Fruit fly (Drosophila melanogaster) whole organism, prepupa: Measurements from ENCODE around the gene Tudor-SN.

Experiments used
- Blimp-1 ChIP-seq: fragments of 200-800 bp; sonication (Bioruptor generic); optimal IDR thresholded peaks from 3 replicates; lab custom pipeline; 2017; ENCODE audit warnings: missing biosample characterization, missing genetic modification characterization, mild to moderate bottlenecking, moderate library complexity, missing genetic modification reagents
- CG10631 ChIP-seq: fragments of 200-800 bp; sonication (Bioruptor generic); optimal IDR thresholded peaks from 2 replicates; lab custom pipeline; 2016; ENCODE audit warnings: missing biosample characterization, missing genetic modification characterization
- CG10669 ChIP-seq: fragments of 200-800 bp; sonication (Bioruptor generic); optimal IDR thresholded peaks from 3 replicates; lab custom pipeline; 2018; ENCODE audit warnings: missing biosample characterization, mild to moderate bottlenecking, missing genetic modification characterization, moderate library complexity
- CG11294 ChIP-seq: fragments of 200-800 bp; sonication (Bioruptor generic); IDR thresholded peaks from 2 replicates; pipeline ENCODE4 v1.3.6; 2022; ENCODE audit warnings: missing biosample characterization, missing genetic modification characterization
- CG11902 ChIP-seq: fragments of 200-800 bp; sonication (Bioruptor generic); optimal IDR thresholded peaks from 3 replicates; lab custom pipeline; 2016; ENCODE audit warnings: missing biosample characterization, missing genetic modification characterization
- CG15336 ChIP-seq: fragments of 200-800 bp; sonication (Bioruptor generic); IDR thresholded peaks from 2 replicates; pipeline ENCODE4 v1.3.6; 2022; ENCODE audit warnings: missing biosample characterization, missing genetic modification characterization
- CG1621 ChIP-seq: fragments of 200-800 bp; sonication (Bioruptor generic); optimal IDR thresholded peaks from 3 replicates; lab custom pipeline; 2018; ENCODE audit warnings: missing biosample characterization, mild to moderate bottlenecking, missing genetic modification characterization
- CG31627 ChIP-seq: fragments of 200-800 bp; sonication (Bioruptor generic); optimal IDR thresholded peaks from 3 replicates; lab custom pipeline; 2016; ENCODE audit warnings: missing biosample characterization, missing genetic modification characterization
- CG32006 ChIP-seq: fragments of 200-800 bp; sonication (Bioruptor generic); optimal IDR thresholded peaks from 3 replicates; lab custom pipeline; 2017; ENCODE audit warnings: missing biosample characterization, mild to moderate bottlenecking, missing genetic modification characterization
- CG34406 ChIP-seq: fragments of 200-800 bp; sonication (Bioruptor generic); optimal IDR thresholded peaks from 3 replicates; lab custom pipeline; 2016; ENCODE audit warnings: missing biosample characterization, missing genetic modification characterization
- CG3919 ChIP-seq: fragments of 200-800 bp; sonication (Bioruptor generic); optimal IDR thresholded peaks from 3 replicates; lab custom pipeline; 2016; ENCODE audit warnings: missing biosample characterization, missing genetic modification characterization
- CG4318 ChIP-seq: fragments of 200-800 bp; sonication (Bioruptor generic); optimal IDR thresholded peaks from 3 replicates; lab custom pipeline; 2017; ENCODE audit warnings: missing biosample characterization, mild to moderate bottlenecking, missing genetic modification characterization
- CG6276 ChIP-seq: fragments of 200-800 bp; sonication (Bioruptor generic); optimal IDR thresholded peaks from 2 replicates; lab custom pipeline; 2017; ENCODE audit warnings: missing biosample characterization, mild to moderate bottlenecking, missing genetic modification characterization
- CG6792 ChIP-seq: fragments of 200-800 bp; sonication (Bioruptor generic); optimal IDR thresholded peaks from 3 replicates; lab custom pipeline; 2016; ENCODE audit warnings: missing biosample characterization, missing genetic modification characterization
- CG6808 ChIP-seq: fragments of 200-800 bp; sonication (Bioruptor generic); optimal IDR thresholded peaks from 3 replicates; lab custom pipeline; 2017; ENCODE audit warnings: missing biosample characterization, missing genetic modification characterization, mild to moderate bottlenecking, moderate library complexity, missing genetic modification reagents
- CG8119 ChIP-seq: fragments of 200-800 bp; sonication (Bioruptor generic); IDR thresholded peaks from 3 replicates; pipeline ENCODE4 v1.3.6; 2022; ENCODE audit warnings: missing biosample characterization, missing genetic modification characterization
- CG8632 ChIP-seq: fragments of 200-800 bp; sonication (Bioruptor generic); optimal IDR thresholded peaks from 3 replicates; lab custom pipeline; 2016; ENCODE audit warnings: missing biosample characterization, missing genetic modification characterization
- Eip78C ChIP-seq: fragments of 200-800 bp; sonication (Bioruptor generic); peaks from one replicate; lab custom pipeline; 2016; ENCODE audit warnings: missing biosample characterization, missing genetic modification characterization
- Ets21C ChIP-seq: fragments of 200-800 bp; sonication (Bioruptor generic); optimal IDR thresholded peaks from 3 replicates; lab custom pipeline; 2016; ENCODE audit warnings: missing biosample characterization, missing genetic modification characterization
- Hr38 ChIP-seq: sonication (Bioruptor generic); optimal IDR thresholded peaks from 2 replicates; lab custom pipeline; 2016; ENCODE audit warnings: missing biosample characterization, missing genetic modification characterization
- Hr39 ChIP-seq: fragments of 200-800 bp; sonication (Bioruptor generic); optimal IDR thresholded peaks from 2 replicates; lab custom pipeline; 2016; ENCODE audit warnings: missing biosample characterization, missing genetic modification characterization
- OdsH ChIP-seq: fragments of 200-800 bp; sonication (Bioruptor generic); optimal IDR thresholded peaks from 3 replicates; lab custom pipeline; 2016; ENCODE audit warnings: missing biosample characterization, missing genetic modification characterization
- Smox ChIP-seq: fragments of 200-800 bp; sonication (Bioruptor generic); optimal IDR thresholded peaks from 3 replicates; lab custom pipeline; 2016; ENCODE audit warnings: missing biosample characterization, missing genetic modification characterization
- Sox102F ChIP-seq: fragments of 200-800 bp; sonication (Bioruptor generic); optimal IDR thresholded peaks from 2 replicates; lab custom pipeline; 2016; ENCODE audit warnings: missing biosample characterization, mild to moderate bottlenecking, missing genetic modification characterization
- Sox14 ChIP-seq: fragments of 200-800 bp; sonication (Bioruptor generic); optimal IDR thresholded peaks from 3 replicates; lab custom pipeline; 2016; ENCODE audit warnings: missing biosample characterization, missing genetic modification characterization
- acj6 ChIP-seq: fragments of 200-800 bp; sonication (Bioruptor generic); optimal IDR thresholded peaks from 3 replicates; lab custom pipeline; 2016; ENCODE audit warnings: missing biosample characterization, missing genetic modification characterization
- cyc ChIP-seq: fragments of 200-800 bp; sonication (Bioruptor generic); optimal IDR thresholded peaks from 3 replicates; lab custom pipeline; 2016; ENCODE audit warnings: missing biosample characterization, missing genetic modification characterization
- dac ChIP-seq: fragments of 200-800 bp; sonication (Bioruptor generic); optimal IDR thresholded peaks from 2 replicates; lab custom pipeline; 2017; ENCODE audit warnings: missing biosample characterization, mild to moderate bottlenecking, missing genetic modification characterization
- dsx ChIP-seq: fragments of 200-800 bp; optimal IDR thresholded peaks from 3 replicates; lab custom pipeline; 2019; ENCODE audit warnings: missing biosample characterization, mild to moderate bottlenecking, missing genetic modification characterization, moderate library complexity; ENCODE audit not compliant: poor library complexity, severe bottlenecking
- fd85E ChIP-seq: fragments of 200-800 bp; sonication (Bioruptor generic); optimal IDR thresholded peaks from 3 replicates; lab custom pipeline; 2016; ENCODE audit warnings: missing biosample characterization, missing genetic modification characterization
- lz ChIP-seq: fragments of 200-800 bp; sonication (Bioruptor generic); optimal IDR thresholded peaks from 3 replicates; lab custom pipeline; 2016; ENCODE audit warnings: missing biosample characterization, missing genetic modification characterization
- pdm3 ChIP-seq: fragments of 200-800 bp; sonication (Bioruptor generic); optimal IDR thresholded peaks from 3 replicates; lab custom pipeline; 2016; ENCODE audit warnings: missing biosample characterization, missing genetic modification characterization
- salr ChIP-seq, 2 experiments: fragments of 200-800 bp; sonication (Bioruptor generic); optimal IDR thresholded peaks; 3 replicates each; lab custom pipeline; 2016 to 2018; ENCODE audit warnings: missing biosample characterization in 2 of 2, missing genetic modification characterization in 2 of 2, mild to moderate bottlenecking in 1 of 2
- spab ChIP-seq: fragments of 200-800 bp; sonication (Bioruptor generic); optimal IDR thresholded peaks from 2 replicates; lab custom pipeline; 2017; ENCODE audit warnings: missing biosample characterization, mild to moderate bottlenecking, missing genetic modification characterization, missing genetic modification reagents
- ss ChIP-seq, 2 experiments: fragments of 200-800 bp; sonication (Bioruptor generic); optimal IDR thresholded peaks; 2 replicates in 1 of 2; 3 replicates in 1 of 2; lab custom pipeline; 2017 to 2018; ENCODE audit warnings: mild to moderate bottlenecking in 2 of 2, missing biosample characterization in 2 of 2, missing genetic modification characterization in 2 of 2, moderate library complexity in 1 of 2
- svp ChIP-seq: fragments of 200-800 bp; sonication (Bioruptor generic); peaks from one replicate; lab custom pipeline; 2016; ENCODE audit warnings: missing biosample characterization, missing genetic modification characterization
- vri ChIP-seq: fragments of 200-800 bp; sonication (Bioruptor generic); optimal IDR thresholded peaks from 3 replicates; lab custom pipeline; 2016; ENCODE audit warnings: missing biosample characterization, mild to moderate bottlenecking, missing genetic modification characterization

Tudor-SN gene

DNA sequence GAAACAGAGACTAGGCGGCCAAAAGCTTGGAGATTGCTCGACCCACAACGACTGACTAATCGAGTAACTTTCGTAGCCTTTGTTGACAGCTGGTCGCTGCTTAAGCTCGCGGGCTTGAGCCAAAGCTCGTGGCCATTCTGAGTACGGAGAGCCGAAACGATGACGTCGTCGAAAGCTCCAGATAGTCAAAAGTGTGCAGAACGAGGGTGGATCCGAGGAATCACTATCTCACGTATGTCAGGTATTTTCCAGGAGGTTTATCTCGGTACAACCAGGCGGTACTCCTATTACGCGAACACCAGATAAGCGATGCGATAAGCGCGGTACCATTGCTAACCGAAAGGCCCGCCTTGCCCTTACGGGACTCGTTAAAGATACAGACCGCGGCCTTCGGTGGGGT lies 47.4 kb upstream of the Tudor-SN start:
- TF ChIP-seq Sox14 (GFP tag; lab: Kevin White, UChicago), result no peak
- TF ChIP-seq CG32006 (GFP tag; lab: Kevin White, UChicago), result no peak
- TF ChIP-seq Eip78C, result no peak
- peak; percentile 84 for TF ChIP-seq svp (GFP tag; lab: Kevin White, UChicago)
- TF ChIP-seq salr (GFP tag; optimal IDR thresholded peaks at IDR 0.05; lab: Kevin White, UChicago), result no peak
- TF ChIP-seq pdm3 (GFP tag; lab: Kevin White, UChicago), result no peak
- TF ChIP-seq Sox102F (GFP tag; lab: Kevin White, UChicago), result no peak
- TF ChIP-seq vri (GFP tag; lab: Kevin White, UChicago), result peak; percentile 95
- TF ChIP-seq CG31627 (GFP tag; lab: Kevin White, UChicago), result no peak
- no peak for TF ChIP-seq CG6276 (GFP tag; lab: Kevin White, UChicago)
- TF ChIP-seq CG11902 (GFP tag; lab: Kevin White, UChicago), result no peak
- no peak for TF ChIP-seq CG34406 (GFP tag; lab: Kevin White, UChicago)

DNA sequence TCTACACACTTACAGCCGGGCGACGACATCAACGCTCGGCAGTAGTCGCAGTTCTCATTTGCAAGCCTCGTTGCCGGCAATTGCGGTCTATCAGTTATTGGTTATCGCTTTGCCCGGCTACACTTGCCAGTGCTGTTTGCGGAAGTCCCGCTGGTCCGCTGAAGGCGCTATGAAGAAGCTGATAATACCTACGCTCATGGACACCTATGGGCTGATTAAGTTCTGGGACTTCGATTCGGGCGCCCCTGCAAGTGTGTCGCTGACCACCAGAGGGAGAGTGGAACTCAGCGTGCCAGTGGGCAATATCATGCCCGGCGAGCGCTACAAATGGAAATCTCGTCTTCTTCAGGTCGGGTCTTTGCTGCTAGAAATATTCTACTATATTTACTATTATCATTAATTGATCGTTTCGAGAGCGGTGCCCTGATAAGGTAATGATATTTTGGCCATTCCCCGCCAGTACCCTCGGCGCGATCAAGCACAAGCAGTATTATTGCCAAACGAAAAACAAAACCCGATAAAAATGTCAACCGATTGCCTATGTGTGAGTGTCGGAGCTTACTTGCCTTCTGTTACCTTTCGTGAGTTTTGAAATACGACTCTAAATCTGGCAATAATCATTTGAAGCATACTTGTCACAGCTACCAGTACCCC lies 35.9 kb upstream of the Tudor-SN start:
- TF ChIP-seq Ets21C (no peak), svp (GFP tag; lab: Kevin White, UChicago) (peak; percentile 71), fd85E (GFP tag; lab: Kevin White, UChicago) (no peak)

DNA sequence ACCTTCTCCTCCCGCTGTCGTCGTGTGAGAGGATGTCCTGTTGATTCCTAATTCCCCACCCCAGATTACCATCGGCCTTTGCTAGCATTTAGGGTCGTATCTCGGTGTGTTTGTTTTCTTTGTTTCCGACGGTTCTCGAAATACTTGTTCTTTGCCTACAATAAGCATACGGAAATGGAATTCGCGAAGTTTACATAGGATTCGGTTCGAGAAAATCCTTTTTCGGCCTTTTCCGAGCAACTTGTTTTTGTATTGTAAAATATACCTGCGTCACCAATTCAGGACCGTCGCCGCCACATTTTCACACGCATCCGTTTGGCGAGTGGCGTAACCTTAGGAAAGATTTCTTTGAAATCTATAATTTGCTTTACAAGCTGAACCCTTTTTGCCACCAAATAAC lies 34.3 kb upstream of the Tudor-SN start:
- TF ChIP-seq Hr39 (GFP tag; lab: Kevin White, UChicago) (no peak), CG11294 (no peak), Blimp-1 (no peak), spab (GFP tag; lab: Kevin White, UChicago) (no peak), lz (no peak), acj6 (GFP tag; lab: Kevin White, UChicago) (no peak), CG8632 (GFP tag; lab: Kevin White, UChicago) (no peak), cyc (GFP tag; lab: Kevin White, UChicago) (no peak), CG8119 (GFP tag; lab: Robert Waterston, UW) (no peak), CG11902 (GFP tag; lab: Kevin White, UChicago) (no peak), Sox102F (GFP tag; lab: Kevin White, UChicago) (no peak), CG4318 (GFP tag; lab: Kevin White, UChicago) (no peak)

- TF ChIP-seq ss (GFP tag; optimal IDR thresholded peaks at IDR 0.05; lab: Kevin White, UChicago) (peak in 1 of 2 experiments; percentile 6), cyc (GFP tag; lab: Kevin White, UChicago) (no peak)
- TF ChIP-seq, all 60 proteins: peak for 1
Measured at dm6 chr3L:297240-297639, 33.1 kb upstream of the Tudor-SN start.

DNA sequence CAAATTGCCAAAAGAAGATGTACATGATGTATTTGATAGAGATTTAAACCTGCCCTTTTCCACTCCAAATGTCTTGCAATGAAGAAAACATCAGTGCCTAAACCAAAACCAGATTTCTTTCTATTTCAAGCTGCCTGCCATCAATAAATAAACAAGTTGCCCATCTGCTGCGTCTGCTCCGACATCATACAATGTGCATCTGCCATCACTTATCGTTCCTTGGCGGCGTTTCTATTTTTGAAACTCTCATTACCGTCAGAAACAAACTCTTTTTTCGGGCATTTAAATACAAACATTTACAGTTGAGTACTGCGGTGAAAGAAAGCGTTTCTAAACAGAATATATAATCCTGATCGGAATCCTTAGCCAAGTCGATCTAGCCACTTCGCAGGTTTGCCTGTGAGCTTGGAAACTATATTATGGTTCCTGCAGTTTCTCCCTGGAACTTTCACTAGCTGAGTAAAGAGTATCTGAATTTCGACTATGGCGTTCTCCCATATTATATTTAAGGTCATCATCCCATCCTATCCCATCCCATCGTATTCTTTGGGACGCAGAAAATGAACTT lies 30.7 kb upstream of the Tudor-SN start:
- TF ChIP-seq CG1621 (tag; lab: Kevin White, UChicago) (no peak), CG10631 (GFP tag; lab: Kevin White, UChicago) (peak; percentile 4), Sox14 (GFP tag; lab: Kevin White, UChicago) (no peak), OdsH (GFP tag; lab: Kevin White, UChicago) (no peak), CG6792 (GFP tag; lab: Kevin White, UChicago) (no peak), CG6276 (GFP tag; lab: Kevin White, UChicago) (no peak), CG15336 (GFP tag; lab: Robert Waterston, UW) (0 out of 2 replicates have a peak, but pooled peaks have one; percentile 8), Eip78C (peak; percentile 61), CG8632 (GFP tag; lab: Kevin White, UChicago) (no peak), dsx (no peak), Hr38 (GFP tag; lab: Kevin White, UChicago) (no peak), Smox (GFP tag; lab: Kevin White, UChicago) (no peak), CG3919 (GFP tag; lab: Kevin White, UChicago) (peak; percentile 24), CG32006 (GFP tag; lab: Kevin White, UChicago) (peak; percentile 14), CG6808 (GFP tag; lab: Kevin White, UChicago) (peak; percentile 17), dac (GFP tag; lab: Kevin White, UChicago) (no peak), CG10669 (GFP tag; lab: Kevin White, UChicago) (no peak)
